Fruit fly (Drosophila melanogaster) whole organism, embryonic: ENCODE results near the gene CG8420.

Experiments used
- Bdp1 ChIP-seq: fragments of 200-800 bp; sonication (Bioruptor generic); optimal IDR thresholded peaks from 3 replicates; lab custom pipeline; 2016; ENCODE audit warnings: missing biosample characterization, missing genetic modification characterization
- C15 ChIP-seq: fragments of 200-800 bp; sonication (Bioruptor generic); IDR thresholded peaks from 3 replicates; pipeline ENCODE4 v1.3.6; 2022; ENCODE audit warnings: missing biosample characterization, missing genetic modification characterization
- CG10431 ChIP-seq: fragments of 200-800 bp; sonication (Bioruptor generic); optimal IDR thresholded peaks from 3 replicates; lab custom pipeline; 2018; ENCODE audit warnings: missing biosample characterization, mild to moderate bottlenecking, missing genetic modification characterization
- CG12391 ChIP-seq: fragments of 200-800 bp; sonication (Bioruptor generic); optimal IDR thresholded peaks from 3 replicates; lab custom pipeline; 2018; ENCODE audit warnings: missing biosample characterization, mild to moderate bottlenecking, missing genetic modification characterization, moderate library complexity
- CG13624 ChIP-seq: fragments of 200-800 bp; sonication (Bioruptor generic); optimal IDR thresholded peaks from 2 replicates; lab custom pipeline; 2016; ENCODE audit warnings: missing biosample characterization, missing genetic modification characterization
- CG14050 ChIP-seq: fragments of 200-800 bp; sonication (Bioruptor generic); IDR thresholded peaks from 3 replicates; pipeline ENCODE4 v1.3.6; 2022; ENCODE audit warnings: missing biosample characterization, missing genetic modification characterization
- CG14710 ChIP-seq: fragments of 200-800 bp; sonication (Bioruptor generic); optimal IDR thresholded peaks from 3 replicates; lab custom pipeline; 2019; ENCODE audit warnings: missing biosample characterization, mild to moderate bottlenecking, missing genetic modification characterization, moderate library complexity
- CG14860 ChIP-seq: fragments of 200-800 bp; sonication (Bioruptor generic); IDR thresholded peaks from 3 replicates; pipeline ENCODE4 v1.3.6; 2022; ENCODE audit warnings: missing biosample characterization, missing genetic modification characterization; ENCODE audit not compliant: partially characterized antibody
- CG15696 ChIP-seq: fragments of 200-800 bp; sonication (Bioruptor generic); optimal IDR thresholded peaks from 2 replicates; lab custom pipeline; 2019; ENCODE audit warnings: missing biosample characterization, mild to moderate bottlenecking, missing genetic modification characterization, moderate library complexity
- CG1602 ChIP-seq: fragments of 200-800 bp; sonication (Bioruptor generic); optimal IDR thresholded peaks from 3 replicates; lab custom pipeline; 2016; ENCODE audit warnings: missing biosample characterization, missing genetic modification characterization
- CG16813 ChIP-seq: fragments of 200-800 bp; sonication (Bioruptor generic); IDR thresholded peaks from 3 replicates; pipeline ENCODE4 v1.3.6; 2022; ENCODE audit warnings: missing biosample characterization, missing genetic modification characterization; ENCODE audit not compliant: partially characterized antibody
- CG18599 ChIP-seq: fragments of 200-800 bp; sonication (Bioruptor generic); optimal IDR thresholded peaks from 3 replicates; lab custom pipeline; 2017; ENCODE audit warnings: missing biosample characterization, missing genetic modification characterization, mild to moderate bottlenecking, moderate library complexity, missing genetic modification reagents
- CG33213 ChIP-seq: fragments of 200-800 bp; sonication (Bioruptor generic); optimal IDR thresholded peaks from 3 replicates; lab custom pipeline; 2016; ENCODE audit warnings: missing biosample characterization, missing genetic modification characterization
- CG3995 ChIP-seq: fragments of 200-800 bp; sonication (Bioruptor generic); optimal IDR thresholded peaks from 3 replicates; lab custom pipeline; 2016; ENCODE audit warnings: missing biosample characterization, missing genetic modification characterization
- CG4328 ChIP-seq: fragments of 200-800 bp; sonication (Bioruptor generic); optimal IDR thresholded peaks from 3 replicates; lab custom pipeline; 2017; ENCODE audit warnings: missing biosample characterization, missing genetic modification reagents, missing genetic modification characterization
- CG4707 ChIP-seq: fragments of 200-800 bp; sonication (Bioruptor generic); optimal IDR thresholded peaks from 2 replicates; lab custom pipeline; 2018; ENCODE audit warnings: missing biosample characterization, mild to moderate bottlenecking, missing genetic modification characterization, moderate library complexity
- CG4820 ChIP-seq: fragments of 200-800 bp; sonication (Bioruptor generic); optimal IDR thresholded peaks from 3 replicates; lab custom pipeline; 2016; ENCODE audit warnings: missing biosample characterization, missing genetic modification characterization
- CG6791 ChIP-seq: fragments of 200-800 bp; sonication (Bioruptor generic); IDR thresholded peaks from 3 replicates; pipeline ENCODE4 v1.3.6; 2022; ENCODE audit warnings: missing biosample characterization, missing genetic modification characterization; ENCODE audit not compliant: partially characterized antibody
- Chrac-16 ChIP-seq: fragments of 200-800 bp; sonication (Bioruptor generic); optimal IDR thresholded peaks from 3 replicates; lab custom pipeline; 2016; ENCODE audit warnings: missing biosample characterization, missing genetic modification characterization
- Eip74EF ChIP-seq, 2 experiments: fragments of 200-800 bp in 1 of 2; fragments of >200 bp in 1 of 2; sonication (Bioruptor generic) in 1 of 2; optimal IDR thresholded peaks; 2 replicates each; lab custom pipeline; 2017 to 2019; ENCODE audit warnings: missing biosample characterization in 2 of 2, missing genetic modification characterization in 2 of 2, mild to moderate bottlenecking in 1 of 2, moderate library complexity in 1 of 2
- Fer1 ChIP-seq: fragments of 200-800 bp; sonication (Bioruptor generic); optimal IDR thresholded peaks from 2 replicates; lab custom pipeline; 2017; ENCODE audit warnings: missing biosample characterization, mild to moderate bottlenecking, missing genetic modification characterization
- Hey ChIP-seq: fragments of 200-800 bp; sonication (Bioruptor generic); optimal IDR thresholded peaks from 3 replicates; lab custom pipeline; 2018; ENCODE audit warnings: missing biosample characterization, mild to moderate bottlenecking, missing genetic modification characterization
- Lhr ChIP-seq: fragments of 200-800 bp; sonication (Bioruptor generic); optimal IDR thresholded peaks from 3 replicates; lab custom pipeline; 2017; ENCODE audit warnings: mild to moderate bottlenecking, missing biosample characterization, missing genetic modification reagents, missing genetic modification characterization
- Med ChIP-seq: fragments of 200-800 bp; sonication (Bioruptor generic); peaks from one replicate; lab custom pipeline; 2016; ENCODE audit warnings: missing biosample characterization, missing genetic modification characterization, mild to moderate bottlenecking, inconsistent platforms, moderate library complexity
- Myb ChIP-seq: fragments of 200-800 bp; sonication (Bioruptor generic); optimal IDR thresholded peaks from 2 replicates; lab custom pipeline; 2016; ENCODE audit warnings: missing biosample characterization, missing genetic modification characterization
- Neu2 ChIP-seq: fragments of 200-800 bp; sonication (Bioruptor generic); optimal IDR thresholded peaks from 3 replicates; lab custom pipeline; 2016; ENCODE audit warnings: missing biosample characterization, missing genetic modification characterization, borderline replicate concordance
- Pdp1 ChIP-seq, 2 experiments: fragments of 200-800 bp; sonication (Bioruptor generic); optimal IDR thresholded peaks; 3 replicates each; lab custom pipeline; 2016; ENCODE audit warnings: missing biosample characterization in 2 of 2, missing genetic modification characterization in 2 of 2, mild to moderate bottlenecking in 1 of 2, moderate library complexity in 1 of 2
- TFAM ChIP-seq: fragments of 200-800 bp; sonication (Bioruptor generic); optimal IDR thresholded peaks from 2 replicates; lab custom pipeline; 2017; ENCODE audit warnings: missing biosample characterization, missing genetic modification characterization, inconsistent platforms
- al ChIP-seq: fragments of 200-800 bp; sonication (Bioruptor generic); IDR thresholded peaks from 2 replicates; pipeline ENCODE4 v1.3.6; 2022; ENCODE audit warnings: missing biosample characterization, missing genetic modification characterization
- chm ChIP-seq: fragments of 200-800 bp; sonication (Bioruptor generic); IDR thresholded peaks from 2 replicates; pipeline ENCODE4 v1.3.6; 2022; ENCODE audit warnings: missing biosample characterization, missing genetic modification characterization
- corto ChIP-seq: fragments of 200-800 bp; sonication (Bioruptor generic); optimal IDR thresholded peaks from 2 replicates; lab custom pipeline; 2016; ENCODE audit warnings: missing biosample characterization, mild to moderate bottlenecking, missing genetic modification characterization, moderate library complexity
- dysf ChIP-seq: fragments of 200-800 bp; sonication (Bioruptor generic); IDR thresholded peaks from 3 replicates; pipeline ENCODE4 v1.3.6; 2022; ENCODE audit warnings: missing biosample characterization, missing genetic modification characterization
- esg ChIP-seq: fragments of 200-800 bp; sonication (Bioruptor generic); conservative IDR thresholded peaks from 2 replicates; pipeline ENCODE4 v1.3.6; 2022; ENCODE audit warnings: missing biosample characterization, missing genetic modification characterization
- inv ChIP-seq: fragments of 200-800 bp; sonication (Bioruptor generic); IDR thresholded peaks from 2 replicates; pipeline ENCODE4 v1.3.6; 2022; ENCODE audit warnings: missing biosample characterization, missing genetic modification characterization; ENCODE audit not compliant: partially characterized antibody
- ken ChIP-seq: fragments of 200-800 bp; sonication (Bioruptor generic); IDR thresholded peaks from 3 replicates; pipeline ENCODE4 v1.3.6; 2022; ENCODE audit warnings: missing biosample characterization, missing genetic modification characterization
- lmd ChIP-seq: fragments of 200-800 bp; sonication (Bioruptor generic); IDR thresholded peaks from 2 replicates; pipeline ENCODE4 v1.3.6; 2022; ENCODE audit warnings: missing biosample characterization, missing genetic modification characterization
- odd ChIP-seq: fragments of 200-800 bp; sonication (Bioruptor generic); optimal IDR thresholded peaks from 2 replicates; lab custom pipeline; 2017; ENCODE audit warnings: missing biosample characterization, mild to moderate bottlenecking, missing genetic modification characterization
- p53 ChIP-seq: fragments of 200-800 bp; sonication (Bioruptor generic); optimal IDR thresholded peaks from 2 replicates; lab custom pipeline; 2016; ENCODE audit warnings: missing biosample characterization, missing genetic modification characterization
- pan ChIP-seq, 4 experiments: fragments of >200 bp in 3 of 4; fragments of 200-800 bp in 1 of 4; sonication (Bioruptor generic) in 1 of 4; optimal IDR thresholded peaks in 3 of 4; IDR thresholded peaks in 1 of 4; 2 replicates each; pipeline versions ENCODE4 v1.3.6 to Lab custom; 2017 to 2022; ENCODE audit warnings: missing biosample characterization in 2 of 4, missing genetic modification characterization in 2 of 4, mixed read lengths in 1 of 4
- peb ChIP-seq: fragments of 200-800 bp; sonication (Bioruptor generic); IDR thresholded peaks from 2 replicates; pipeline ENCODE4 v1.3.6; 2022; ENCODE audit warnings: missing biosample characterization, missing genetic modification characterization
- pnt ChIP-seq: fragments of 200-800 bp; sonication (Bioruptor generic); optimal IDR thresholded peaks from 3 replicates; lab custom pipeline; 2016; ENCODE audit warnings: missing biosample characterization, missing genetic modification characterization
- prd ChIP-seq, 3 experiments: fragments of >200 bp in 2 of 3; fragments of 200-800 bp in 1 of 3; sonication (Bioruptor generic) in 1 of 3; optimal IDR thresholded peaks in 2 of 3; IDR thresholded peaks in 1 of 3; 2 replicates in 2 of 3; 3 replicates in 1 of 3; pipeline versions ENCODE4 v1.3.6 to Lab custom; 2017 to 2022; ENCODE audit warnings: missing biosample characterization in 1 of 3, missing genetic modification characterization in 1 of 3
- ro ChIP-seq: fragments of 200-800 bp; sonication (Bioruptor generic); IDR thresholded peaks from 2 replicates; pipeline ENCODE4 v1.3.6; 2022; ENCODE audit warnings: missing biosample characterization, missing genetic modification characterization
- tgo ChIP-seq: fragments of 200-800 bp; sonication (Bioruptor generic); IDR thresholded peaks from 3 replicates; pipeline ENCODE4 v1.3.6; 2022; ENCODE audit warnings: missing biosample characterization, missing genetic modification characterization
- zen2 ChIP-seq: fragments of 200-800 bp; sonication (Bioruptor generic); IDR thresholded peaks from 3 replicates; pipeline ENCODE4 v1.3.6; 2022; ENCODE audit warnings: missing biosample characterization, missing genetic modification characterization; ENCODE audit not compliant: partially characterized antibody
- zf30C ChIP-seq: fragments of 200-800 bp; sonication (Bioruptor generic); optimal IDR thresholded peaks from 3 replicates; lab custom pipeline; 2018; ENCODE audit warnings: missing biosample characterization, mild to moderate bottlenecking, missing genetic modification characterization
- zfh2 ChIP-seq: fragments of 200-800 bp; sonication (Bioruptor generic); optimal IDR thresholded peaks from 2 replicates; lab custom pipeline; 2016; ENCODE audit warnings: missing biosample characterization, missing genetic modification characterization

CG8420 gene

dm6 chr3R:9260421-9260973 is 14.0 kb downstream of the CG8420 start, which contains the start of gene ATP6AP2 (continued):
- TF ChIP-seq dysf (GFP tag; lab: Robert Waterston, UW) = peak; percentile 64; the same call in 2 of the 3 replicates
- peak; percentile 21; the same call in 1 of the 2 replicates for TF ChIP-seq lmd (GFP tag; lab: Robert Waterston, UW)
- peak; percentile 44 for TF ChIP-seq CG15696 (tag; lab: Kevin White, UChicago)
- TF ChIP-seq CG4707 (GFP tag; lab: Kevin White, UChicago) = no peak
- TF ChIP-seq zf30C (GFP tag; lab: Kevin White, UChicago) = no peak
- no peak for TF ChIP-seq Eip74EF (GFP tag; optimal IDR thresholded peaks at IDR 0.05; lab: Kevin White, UChicago)
- TF ChIP-seq Pdp1 (GFP tag; optimal IDR thresholded peaks at IDR 0.05; lab: Kevin White, UChicago) = peak in 1 of 2 experiments; percentile 33
- peak; percentile 89 for TF ChIP-seq Med (GFP tag; lab: Kevin White, UChicago)
- no peak for TF ChIP-seq Bdp1 (GFP tag; lab: Kevin White, UChicago)
- no peak for TF ChIP-seq p53 (GFP tag; lab: Kevin White, UChicago)
- TF ChIP-seq Myb (GFP tag; lab: Kevin White, UChicago) = no peak
- TF ChIP-seq odd = no peak
- TF ChIP-seq C15 (GFP tag; lab: Robert Waterston, UW) = 0 out of 3 replicates have a peak, but pooled peaks have one; percentile 28
- TF ChIP-seq CG4328 (GFP tag; lab: Kevin White, UChicago) = peak; percentile 47
- TF ChIP-seq CG1602 = peak; percentile 32
- TF ChIP-seq tgo = peak; percentile 27; the same call in 1 of the 3 replicates
- peak; percentile 10 for TF ChIP-seq CG33213
- TF ChIP-seq pnt (GFP tag; lab: Kevin White, UChicago) = no peak
- peak; percentile 49 for TF ChIP-seq CG3995 (GFP tag; lab: Kevin White, UChicago)
- no peak for TF ChIP-seq ro (GFP tag; lab: Robert Waterston, UW)
- peak; percentile 79 for TF ChIP-seq CG6791
- no peak for TF ChIP-seq peb (GFP tag; lab: Robert Waterston, UW)
- TF ChIP-seq CG4820 (GFP tag; lab: Kevin White, UChicago) = peak; percentile 27
- TF ChIP-seq CG12391 (tag; lab: Kevin White, UChicago) = peak; percentile 82
- TF ChIP-seq CG18599 = no peak
- TF ChIP-seq CG10431 (GFP tag; lab: Kevin White, UChicago) = no peak
- TF ChIP-seq Neu2 (GFP tag; lab: Kevin White, UChicago) = no peak
- no peak for TF ChIP-seq chm (GFP tag; lab: Robert Waterston, UW)
- TF ChIP-seq Chrac-16 (GFP tag; lab: Kevin White, UChicago) = peak; percentile 44
- TF ChIP-seq corto (GFP tag; lab: Kevin White, UChicago) = no peak
- peak; percentile 82 for TF ChIP-seq CG14710 (tag; lab: Kevin White, UChicago)
- peak; percentile 71 for TF ChIP-seq inv (GFP tag; lab: Robert Waterston, UW)
- peak; percentile 18 for TF ChIP-seq Fer1 (GFP tag; lab: Kevin White, UChicago)
- TF ChIP-seq TFAM (GFP tag; lab: Kevin White, UChicago) = no peak
- TF ChIP-seq Hey (tag; lab: Kevin White, UChicago) = no peak
- no peak; the same call in 2 of the 3 replicates for TF ChIP-seq ken
- peak; percentile 48; the same call in 2 of the 3 replicates for TF ChIP-seq zen2
- no peak for TF ChIP-seq prd (optimal IDR thresholded peaks at IDR 0.05; lab: Kevin White, UChicago)
- 0 out of 3 replicates have a peak, but pooled peaks have one; percentile 32 for TF ChIP-seq prd (GFP tag; IDR thresholded peaks at IDR 0.05; lab: Robert Waterston, UW)
- peak; percentile 76; the same call in 2 of the 3 replicates for TF ChIP-seq CG14860 (GFP tag; lab: Robert Waterston, UW)
- TF ChIP-seq zfh2 (GFP tag; lab: Kevin White, UChicago) = peak; percentile 4
- peak; percentile 6 for TF ChIP-seq CG13624
- TF ChIP-seq CG16813 (GFP tag; lab: Robert Waterston, UW) = peak; percentile 85
- TF ChIP-seq al = peak; percentile 50; the same call in 1 of the 2 replicates
- no peak for TF ChIP-seq esg (GFP tag; lab: Robert Waterston, UW)
- TF ChIP-seq pan (optimal IDR thresholded peaks at IDR 0.05; lab: Kevin White, UChicago) = no peak
- peak in 1 of 2 experiments; percentile 66 for TF ChIP-seq pan (GFP tag; optimal IDR thresholded peaks at IDR 0.05 in 1 of 2, IDR thresholded peaks at IDR 0.05 in 1 of 2)
- no peak for TF ChIP-seq CG14050 (GFP tag; lab: Robert Waterston, UW)
- peak; percentile 35 for TF ChIP-seq Lhr
